Worm (Caenorhabditis elegans) whole organism, mixed stage, embryonic: Measurements from ENCODE around the gene F26F12.3.

Experiments used
- M03D4.4 ChIP-seq: sonication (generic microtip); optimal IDR thresholded peaks from 2 replicates; lab custom pipeline; 2017; ENCODE audit warnings: mild to moderate bottlenecking, missing genetic modification characterization, missing compliant biosample characterization
- bed-3 ChIP-seq: fragments of 200-800 bp; sonication (Bioruptor generic); optimal IDR thresholded peaks from 3 replicates; lab custom pipeline; 2018; ENCODE audit warnings: mild to moderate bottlenecking, missing genetic modification characterization, moderate library complexity, missing compliant biosample characterization
- blmp-1 ChIP-seq: fragments of 150-350 bp; optimal IDR thresholded peaks from 2 replicates; lab custom pipeline; 2014; ENCODE audit warnings: missing biosample characterization, missing genetic modification characterization
- ceh-39 ChIP-seq: fragments of 150-350 bp; optimal IDR thresholded peaks from 2 replicates; lab custom pipeline; 2014; ENCODE audit warnings: missing biosample characterization, missing genetic modification characterization
- ceh-43 ChIP-seq: fragments of 200-800 bp; sonication (Bioruptor generic); optimal IDR thresholded peaks from 2 replicates; lab custom pipeline; 2018; ENCODE audit warnings: mild to moderate bottlenecking, missing genetic modification characterization, moderate library complexity, missing compliant biosample characterization
- ceh-83 ChIP-seq: fragments of 200-800 bp; sonication (Bioruptor generic); optimal IDR thresholded peaks from 2 replicates; lab custom pipeline; 2018; ENCODE audit warnings: mild to moderate bottlenecking, missing genetic modification characterization, missing compliant biosample characterization
- ces-1 ChIP-seq: fragments of 150-350 bp; optimal IDR thresholded peaks from 2 replicates; lab custom pipeline; 2014; ENCODE audit warnings: missing biosample characterization, missing genetic modification reagents, missing genetic modification characterization
- elt-3 ChIP-seq: fragments of 150-350 bp; optimal IDR thresholded peaks from 2 replicates; lab custom pipeline; 2014; ENCODE audit warnings: missing biosample characterization, missing genetic modification characterization
- flh-1 ChIP-seq: fragments of 200-800 bp; sonication (Bioruptor generic); optimal IDR thresholded peaks from 2 replicates; lab custom pipeline; 2018; ENCODE audit warnings: mild to moderate bottlenecking, missing genetic modification characterization, moderate library complexity, missing compliant biosample characterization
- ham-2 ChIP-seq: fragments of 200-800 bp; sonication (Bioruptor generic); optimal IDR thresholded peaks from 2 replicates; lab custom pipeline; 2018; ENCODE audit warnings: mild to moderate bottlenecking, missing genetic modification characterization, missing compliant biosample characterization
- hlh-1 ChIP-seq: fragments of 150-350 bp; optimal IDR thresholded peaks from 2 replicates; lab custom pipeline; 2014; ENCODE audit warnings: missing biosample characterization, missing genetic modification reagents, missing genetic modification characterization
- lin-13 ChIP-seq: fragments of 150-350 bp; optimal IDR thresholded peaks from 2 replicates; lab custom pipeline; 2014; ENCODE audit warnings: missing biosample characterization, missing genetic modification characterization
- lin-32 ChIP-seq: fragments of 200-800 bp; sonication (Bioruptor generic); optimal IDR thresholded peaks from 2 replicates; lab custom pipeline; 2018; ENCODE audit warnings: mild to moderate bottlenecking, missing genetic modification characterization, missing compliant biosample characterization
- mab-5 ChIP-seq: fragments of 150-350 bp; optimal IDR thresholded peaks from 2 replicates; lab custom pipeline; 2014; ENCODE audit warnings: missing biosample characterization, missing genetic modification characterization
- mls-2 ChIP-seq: sonication (generic microtip); optimal IDR thresholded peaks from 2 replicates; lab custom pipeline; 2016; ENCODE audit warnings: mild to moderate bottlenecking, missing genetic modification characterization, moderate library complexity, missing compliant biosample characterization
- nhr-12 ChIP-seq: fragments of 150-350 bp; optimal IDR thresholded peaks from 2 replicates; lab custom pipeline; 2014; ENCODE audit warnings: missing biosample characterization, missing genetic modification characterization
- nhr-2 ChIP-seq: fragments of 150-350 bp; optimal IDR thresholded peaks from 2 replicates; lab custom pipeline; 2014; ENCODE audit warnings: missing biosample characterization, missing genetic modification characterization
- nhr-28 ChIP-seq: fragments of 150-350 bp; optimal IDR thresholded peaks from 2 replicates; lab custom pipeline; 2014; ENCODE audit warnings: missing biosample characterization, missing genetic modification characterization
- nhr-76 ChIP-seq: sonication (generic microtip); optimal IDR thresholded peaks from 2 replicates; lab custom pipeline; 2017; ENCODE audit warnings: missing biosample characterization, missing genetic modification characterization
- pha-4 ChIP-seq: fragments of 150-350 bp; optimal IDR thresholded peaks from 2 replicates; lab custom pipeline; 2018; ENCODE audit warnings: missing biosample characterization, missing genetic modification reagents, missing genetic modification characterization
- snpc-4 ChIP-seq: fragments of 150-350 bp; optimal IDR thresholded peaks from 2 replicates; lab custom pipeline; 2014; ENCODE audit warnings: missing biosample characterization, missing genetic modification characterization
- sptf-1 ChIP-seq: sonication (generic microtip); optimal IDR thresholded peaks from 2 replicates; lab custom pipeline; 2017; ENCODE audit warnings: mild to moderate bottlenecking, missing genetic modification characterization, moderate library complexity, missing compliant biosample characterization
- unc-120 ChIP-seq: sonication (generic microtip); optimal IDR thresholded peaks from 2 replicates; lab custom pipeline; 2017; ENCODE audit warnings: missing genetic modification characterization, missing compliant biosample characterization; ENCODE audit not compliant: poor library complexity, severe bottlenecking
- unc-39 ChIP-seq: fragments of 150-350 bp; optimal IDR thresholded peaks from 2 replicates; lab custom pipeline; 2014; ENCODE audit warnings: missing biosample characterization, missing genetic modification characterization
- unc-62 ChIP-seq: fragments of 150-350 bp; optimal IDR thresholded peaks from 2 replicates; lab custom pipeline; 2014; ENCODE audit warnings: missing biosample characterization, missing genetic modification reagents, missing genetic modification characterization
- ztf-11 ChIP-seq: fragments of 150-350 bp; optimal IDR thresholded peaks from 2 replicates; lab custom pipeline; 2014; ENCODE audit warnings: missing biosample characterization, missing genetic modification characterization

F26F12.3 gene

DNA sequence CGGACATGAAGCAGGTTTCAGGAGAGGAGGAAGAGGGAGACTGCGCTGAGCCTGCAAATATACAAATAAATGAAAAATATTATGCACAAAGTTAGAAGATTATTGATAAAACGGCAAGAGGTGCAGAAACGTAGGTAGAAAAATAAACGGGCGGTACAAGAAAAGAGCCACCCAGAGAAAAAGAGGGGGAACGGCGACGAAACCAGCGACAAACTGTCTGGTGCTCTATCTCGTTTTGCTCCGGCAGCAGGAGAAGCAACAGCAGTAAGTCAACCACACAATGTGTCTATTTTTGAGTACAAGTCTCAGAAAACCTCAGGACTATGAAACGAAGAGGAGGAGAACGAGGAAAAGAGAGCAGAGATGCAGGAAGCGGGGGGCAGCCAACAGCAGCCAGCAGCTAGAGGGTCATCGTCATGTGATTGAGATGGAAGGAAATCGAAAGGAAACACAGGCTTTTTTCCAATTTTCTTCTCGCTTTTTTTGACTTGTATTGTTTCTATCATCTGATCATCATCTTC, at the start of gene F26F12.3:
Gene F26F12.3 (minus strand): TSS at position 51 of the 521 bp plus-strand sequence.
- TF ChIP-seq unc-120 (tag; lab: Kevin White, UChicago) (peak; percentile 15), blmp-1 (tag; lab: Kevin White, UChicago) (no peak), pha-4 (tag; lab: Kevin White, UChicago) (no peak)

DNA sequence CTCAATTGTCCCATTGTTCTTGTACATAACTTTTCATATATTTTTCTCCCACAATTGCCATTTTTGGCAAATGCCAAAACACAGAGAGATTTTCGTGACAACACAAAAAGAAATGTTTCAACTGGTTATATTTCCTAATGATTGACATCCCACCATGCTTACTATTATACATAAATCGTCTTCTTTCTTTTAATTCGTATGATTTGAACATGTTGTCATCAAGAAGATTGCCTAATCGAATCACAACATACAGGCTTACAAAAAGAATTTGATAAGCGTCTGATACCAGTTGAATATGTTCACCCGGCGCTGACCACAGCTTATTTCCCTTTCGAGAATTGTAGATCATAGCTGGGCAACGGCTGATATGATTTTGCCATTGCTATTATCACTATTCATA, 49.5 kb upstream of the F26F12.3 start, which contains the start of gene grd-9:
Gene grd-9 (plus strand): TSS at position 301 of the 400 bp plus-strand sequence.
- TF ChIP-seq ztf-11 (tag; lab: Kevin White, UChicago) (no peak), unc-62 (GFP tag; lab: Kevin White, UChicago) (no peak), hlh-1 (tag; lab: Kevin White, UChicago) (no peak), sptf-1 (tag; lab: Kevin White, UChicago) (no peak), lin-13 (no peak), nhr-12 (no peak), unc-120 (tag; lab: Kevin White, UChicago) (no peak), flh-1 (GFP tag; lab: Kevin White, UChicago) (no peak), nhr-28 (tag; lab: Kevin White, UChicago) (no peak), unc-39 (tag; lab: Kevin White, UChicago) (no peak), ceh-43 (GFP tag; lab: Kevin White, UChicago) (no peak), lin-32 (GFP tag; lab: Kevin White, UChicago) (no peak), mls-2 (no peak)
- TF ChIP-seq, all 35 proteins: peak for 0

DNA sequence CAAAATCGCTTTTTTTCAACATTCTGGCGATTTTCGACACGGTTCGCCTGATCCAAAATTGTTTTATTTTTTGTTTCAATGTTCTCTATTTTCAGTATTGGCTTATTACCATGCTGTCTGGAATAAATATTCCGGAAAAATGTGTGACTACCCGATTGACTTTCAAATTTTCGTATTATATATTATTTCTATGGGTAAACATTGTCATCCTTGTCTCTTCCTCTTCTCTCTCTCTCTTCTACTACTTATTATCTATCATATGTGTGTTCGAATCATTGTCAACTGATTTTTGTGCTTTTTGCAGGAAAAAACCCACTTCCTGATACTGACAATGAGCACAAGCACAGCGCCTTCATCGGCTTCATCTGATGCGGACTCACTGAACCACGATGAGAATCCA, 47.5 kb upstream of the F26F12.3 start, which contains the start of gene C04E6.7:
Gene C04E6.7 (plus strand): TSS at position 301 of the 400 bp plus-strand sequence.
- TF ChIP-seq hlh-1 (tag; lab: Kevin White, UChicago) (no peak), unc-39 (tag; lab: Kevin White, UChicago) (no peak), elt-3 (tag; lab: Kevin White, UChicago) (no peak), bed-3 (no peak), lin-13 (no peak), sptf-1 (tag; lab: Kevin White, UChicago) (no peak), ceh-39 (tag; lab: Kevin White, UChicago) (no peak), nhr-76 (no peak), lin-32 (GFP tag; lab: Kevin White, UChicago) (no peak), mls-2 (no peak)

DNA sequence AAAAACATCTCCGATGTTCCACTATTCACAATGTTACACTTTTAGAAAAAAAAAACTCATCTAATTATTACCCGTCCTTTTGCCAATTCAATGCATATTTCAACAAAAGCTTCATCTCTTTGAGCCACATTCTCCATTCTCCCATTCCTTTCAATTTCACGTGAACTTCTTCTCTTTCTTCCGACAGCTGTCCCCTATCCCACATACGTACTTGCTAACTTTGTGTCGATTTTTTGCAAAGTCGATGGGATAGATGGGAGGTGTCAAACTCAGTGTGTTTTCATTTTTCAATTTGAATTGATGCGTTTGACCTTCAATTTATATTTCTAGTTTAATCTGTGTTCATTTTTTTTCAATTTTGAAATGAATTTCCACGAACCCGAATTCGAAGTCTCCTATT, 45.7 kb upstream of the F26F12.3 start:
- TF ChIP-seq nhr-12: no peak
- TF ChIP-seq ztf-11 (tag; lab: Kevin White, UChicago): no peak
- no peak for TF ChIP-seq ceh-39 (tag; lab: Kevin White, UChicago)
- TF ChIP-seq hlh-1 (tag; lab: Kevin White, UChicago): peak; percentile 32
- TF ChIP-seq, all 35 proteins: peak for 1

DNA sequence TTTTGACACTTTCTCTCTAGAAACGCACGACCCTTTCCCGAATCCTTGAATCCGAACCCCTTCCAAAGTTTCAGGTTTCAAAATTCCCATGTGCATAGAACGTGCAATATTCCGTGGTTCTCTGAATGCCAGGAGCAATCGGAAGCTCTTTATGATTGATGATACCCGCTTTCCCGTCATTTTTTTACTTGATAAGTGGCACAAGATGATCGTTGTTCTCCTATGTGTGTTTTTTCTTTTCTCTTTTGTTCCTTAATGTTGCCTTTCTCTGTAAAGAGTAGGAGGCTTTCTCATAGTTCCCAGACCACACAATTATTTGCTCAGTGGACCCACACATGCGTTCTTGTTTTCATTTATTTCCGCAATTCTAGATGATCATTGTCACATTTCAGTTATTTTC, 43.3 kb upstream of the F26F12.3 start:
- no peak for TF ChIP-seq sptf-1 (tag; lab: Kevin White, UChicago)
- no peak for TF ChIP-seq nhr-12
- TF ChIP-seq, all 35 proteins: peak for 0

DNA sequence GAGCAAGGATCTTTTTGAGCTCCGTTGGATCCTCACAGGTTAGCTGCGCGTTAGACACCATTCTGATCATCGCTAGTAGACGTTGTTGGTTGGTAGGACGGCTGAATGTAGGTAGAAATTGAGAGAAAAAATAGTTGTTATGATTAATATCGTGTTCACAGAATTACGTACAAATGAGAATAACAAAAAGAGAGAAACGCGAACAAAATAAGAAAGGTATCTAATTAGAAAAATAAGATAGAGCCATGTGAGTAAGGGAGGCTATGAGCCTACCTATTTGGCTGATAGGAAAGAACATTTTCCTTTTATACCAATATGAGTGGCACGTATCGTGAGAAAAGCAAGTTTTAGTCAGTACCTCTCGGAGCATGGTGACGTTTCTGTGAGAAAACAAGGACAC, 38.2 kb upstream of the F26F12.3 start, which contains the start of gene C04E6.8:
Gene C04E6.8 (minus strand): TSS at position 101 of the 400 bp plus-strand sequence.
- no peak for TF ChIP-seq nhr-12
- TF ChIP-seq flh-1 (GFP tag; lab: Kevin White, UChicago): no peak
- no peak for TF ChIP-seq ces-1 (GFP tag; lab: Kevin White, UChicago)
- no peak for TF ChIP-seq pha-4 (tag; lab: Kevin White, UChicago)
- no peak for TF ChIP-seq mls-2
- no peak for TF ChIP-seq unc-62 (GFP tag; lab: Kevin White, UChicago)
- TF ChIP-seq ham-2 (GFP tag; lab: Kevin White, UChicago): no peak
- TF ChIP-seq blmp-1 (tag; lab: Kevin White, UChicago): no peak
- no peak for TF ChIP-seq ceh-39 (tag; lab: Kevin White, UChicago)
- no peak for TF ChIP-seq hlh-1 (tag; lab: Kevin White, UChicago)
- TF ChIP-seq lin-32 (GFP tag; lab: Kevin White, UChicago): no peak
- TF ChIP-seq ceh-83 (GFP tag; lab: Kevin White, UChicago): no peak
- TF ChIP-seq mab-5 (tag; lab: Kevin White, UChicago): no peak
- TF ChIP-seq bed-3: no peak
- no peak for TF ChIP-seq nhr-2 (tag; lab: Kevin White, UChicago)
- no peak for TF ChIP-seq nhr-28 (tag; lab: Kevin White, UChicago)
- TF ChIP-seq lin-13: no peak
- TF ChIP-seq snpc-4 (tag; lab: Kevin White, UChicago): no peak
- TF ChIP-seq M03D4.4 (tag; lab: Kevin White, UChicago): no peak
- TF ChIP-seq ceh-43 (GFP tag; lab: Kevin White, UChicago): no peak
